Worm (Caenorhabditis elegans) whole organism, young adult: ENCODE results near the gene orc-4.
A peak's percentile ranks its signal among the peaks of the same experiment; 100 is the strongest.

Source experiments
- C06A6.2 ChIP-seq: fragments of 200-800 bp; sonication (Bioruptor generic); conservative IDR thresholded peaks from 2 replicates; pipeline ENCODE4 v1.3.6; 2022; ENCODE audit warnings: missing genetic modification characterization, missing compliant biosample characterization
- D2030.7 ChIP-seq: fragments of 200-800 bp; sonication (Bioruptor generic); IDR thresholded peaks from 2 replicates; pipeline ENCODE4 v1.3.6; 2022; ENCODE audit warnings: missing genetic modification reagents, missing genetic modification characterization, missing compliant biosample characterization
- F10E7.11 ChIP-seq: sonication (generic microtip); optimal IDR thresholded peaks from 2 replicates; lab custom pipeline; 2017; ENCODE audit warnings: mild to moderate bottlenecking, missing genetic modification characterization, moderate library complexity, missing compliant biosample characterization
- F22D6.2 ChIP-seq: sonication (generic microtip); optimal IDR thresholded peaks from 2 replicates; lab custom pipeline; 2016; ENCODE audit warnings: mild to moderate bottlenecking, missing genetic modification characterization, missing compliant biosample characterization
- F33H1.4 ChIP-seq: fragments of 200-800 bp; sonication (Bioruptor generic); IDR thresholded peaks from 2 replicates; pipeline ENCODE4 v1.3.6; 2022; ENCODE audit warnings: missing genetic modification reagents, missing genetic modification characterization, missing compliant biosample characterization
- F37B4.10 ChIP-seq: fragments of 200-800 bp; sonication (Bioruptor generic); IDR thresholded peaks from 2 replicates; pipeline ENCODE4 v1.3.6; 2022; ENCODE audit warnings: missing genetic modification characterization, missing compliant biosample characterization
- F49E8.2 ChIP-seq: sonication (generic microtip); optimal IDR thresholded peaks from 3 replicates; lab custom pipeline; 2017; ENCODE audit warnings: missing genetic modification characterization, mild to moderate bottlenecking, missing compliant biosample characterization, antibody characterized with exemption, moderate library complexity; ENCODE audit not compliant: insufficient read depth
- Y53G8AR.9 ChIP-seq: fragments of 200-800 bp; sonication (Bioruptor generic); conservative IDR thresholded peaks from 2 replicates; pipeline ENCODE4 v1.3.6; 2022; ENCODE audit warnings: missing genetic modification reagents, missing genetic modification characterization, missing compliant biosample characterization
- Y67H2A.10 ChIP-seq: fragments of 200-800 bp; sonication (Bioruptor generic); conservative IDR thresholded peaks from 2 replicates; pipeline ENCODE4 v1.3.6; 2022; ENCODE audit warnings: missing genetic modification reagents, missing genetic modification characterization, missing compliant biosample characterization
- Y95B8A.8 ChIP-seq: fragments of 200-800 bp; sonication (Bioruptor generic); IDR thresholded peaks from 2 replicates; pipeline ENCODE4 v1.3.6; 2022; ENCODE audit warnings: missing genetic modification reagents, missing genetic modification characterization, missing compliant biosample characterization
- akir-1 ChIP-seq: fragments of 200-800 bp; sonication (Bioruptor generic); optimal IDR thresholded peaks from 2 replicates; lab custom pipeline; 2018; ENCODE audit warnings: mild to moderate bottlenecking, missing genetic modification characterization, moderate library complexity, missing compliant biosample characterization
- aptf-3 ChIP-seq: fragments of 200-800 bp; sonication (Bioruptor generic); IDR thresholded peaks from 2 replicates; pipeline ENCODE4 v1.3.6; 2022; ENCODE audit warnings: missing genetic modification characterization, missing compliant biosample characterization
- attf-5 ChIP-seq: fragments of 200-800 bp; sonication (Bioruptor generic); optimal IDR thresholded peaks from 2 replicates; lab custom pipeline; 2018; ENCODE audit warnings: mild to moderate bottlenecking, missing genetic modification characterization, missing compliant biosample characterization
- ccch-3 ChIP-seq: fragments of 200-800 bp; sonication (Bioruptor generic); optimal IDR thresholded peaks from 2 replicates; lab custom pipeline; 2018; ENCODE audit warnings: mild to moderate bottlenecking, missing genetic modification characterization, missing compliant biosample characterization
- ceh-27 ChIP-seq: fragments of 200-800 bp; sonication (Bioruptor generic); optimal IDR thresholded peaks from 2 replicates; lab custom pipeline; 2018; ENCODE audit warnings: mild to moderate bottlenecking, missing genetic modification characterization, moderate library complexity, missing compliant biosample characterization
- ceh-40 ChIP-seq: fragments of 200-800 bp; sonication (Bioruptor generic); IDR thresholded peaks from 2 replicates; pipeline ENCODE4 v1.3.6; 2022; ENCODE audit warnings: missing genetic modification characterization, missing compliant biosample characterization
- egl-44 ChIP-seq: fragments of 200-800 bp; sonication (Bioruptor generic); IDR thresholded peaks from 2 replicates; pipeline ENCODE4 v1.3.6; 2022; ENCODE audit warnings: missing genetic modification reagents, missing genetic modification characterization, missing compliant biosample characterization
- gei-17 ChIP-seq: fragments of 200-800 bp; sonication (Bioruptor generic); optimal IDR thresholded peaks from 2 replicates; lab custom pipeline; 2018; ENCODE audit warnings: mild to moderate bottlenecking, missing genetic modification characterization, missing compliant biosample characterization
- him-1 ChIP-seq: sonication (generic microtip); optimal IDR thresholded peaks from 2 replicates; lab custom pipeline; 2016; ENCODE audit warnings: missing genotype, missing genetic modification reagents, missing genetic modification characterization, missing compliant biosample characterization
- hmg-1.2 ChIP-seq: fragments of 200-800 bp; sonication (Bioruptor generic); IDR thresholded peaks from 2 replicates; pipeline ENCODE4 v1.3.6; 2022; ENCODE audit warnings: missing genetic modification reagents, missing genetic modification characterization, missing compliant biosample characterization
- hmg-20 ChIP-seq: fragments of 200-800 bp; sonication (Bioruptor generic); IDR thresholded peaks from 2 replicates; pipeline ENCODE4 v1.3.6; 2022; ENCODE audit warnings: missing genetic modification reagents, missing genetic modification characterization, missing compliant biosample characterization
- hsf-1 ChIP-seq: fragments of 200-800 bp; sonication (Bioruptor generic); IDR thresholded peaks from 2 replicates; pipeline ENCODE4 v1.3.6; 2022; ENCODE audit warnings: missing genetic modification reagents, missing genetic modification characterization, missing compliant biosample characterization
- let-607 ChIP-seq, 2 experiments: fragments of 200-800 bp in 1 of 2; sonication (Bioruptor generic) in 1 of 2; sonication (generic microtip) in 1 of 2; optimal IDR thresholded peaks; 2 replicates each; lab custom pipeline; 2016 to 2018; ENCODE audit warnings: mild to moderate bottlenecking in 2 of 2, missing compliant biosample characterization in 2 of 2, missing genetic modification characterization in 2 of 2, moderate library complexity in 2 of 2, missing genotype in 1 of 2
- lin-35 ChIP-seq, 3 experiments: fragments of 150-350 bp in 2 of 3; sonication (generic microtip) in 1 of 3; optimal IDR thresholded peaks; 2 replicates each; lab custom pipeline; 2014 to 2018; ENCODE audit warnings: missing biosample characterization in 3 of 3, missing genetic modification characterization in 3 of 3, missing genetic modification reagents in 3 of 3
- lin-54 ChIP-seq: fragments of 200-800 bp; sonication (Bioruptor generic); optimal IDR thresholded peaks from 2 replicates; lab custom pipeline; 2018; ENCODE audit warnings: mild to moderate bottlenecking, missing genetic modification characterization, missing compliant biosample characterization
- lsl-1 ChIP-seq: fragments of 200-800 bp; sonication (Bioruptor generic); optimal IDR thresholded peaks from 2 replicates; lab custom pipeline; 2018; ENCODE audit warnings: mild to moderate bottlenecking, missing genetic modification characterization, moderate library complexity, missing compliant biosample characterization
- madf-10 ChIP-seq: sonication (generic microtip); optimal IDR thresholded peaks from 2 replicates; lab custom pipeline; 2016; ENCODE audit warnings: mild to moderate bottlenecking, missing genetic modification characterization, missing compliant biosample characterization
- madf-6 ChIP-seq: fragments of 200-800 bp; sonication (Bioruptor generic); IDR thresholded peaks from 2 replicates; pipeline ENCODE4 v1.3.6; 2022; ENCODE audit warnings: missing genetic modification reagents, missing genetic modification characterization, missing compliant biosample characterization
- madf-8 ChIP-seq: fragments of 200-800 bp; sonication (Bioruptor generic); conservative IDR thresholded peaks from 2 replicates; pipeline ENCODE4 v1.3.6; 2022; ENCODE audit warnings: missing genetic modification reagents, missing genetic modification characterization, missing compliant biosample characterization
- mcd-1 ChIP-seq: fragments of 200-800 bp; sonication (Bioruptor generic); IDR thresholded peaks from 2 replicates; pipeline ENCODE4 v1.3.6; 2022; ENCODE audit warnings: missing genetic modification reagents, missing genetic modification characterization, missing compliant biosample characterization
- mel-28 ChIP-seq: sonication (generic microtip); optimal IDR thresholded peaks from 2 replicates; lab custom pipeline; 2016; ENCODE audit warnings: borderline replicate concordance, mild to moderate bottlenecking, missing genetic modification characterization, missing compliant biosample characterization
- mxl-1 ChIP-seq: sonication (generic microtip); optimal IDR thresholded peaks from 2 replicates; lab custom pipeline; 2016; ENCODE audit warnings: missing genetic modification characterization, missing compliant biosample characterization
- nfya-1 ChIP-seq: sonication (generic microtip); optimal IDR thresholded peaks from 2 replicates; lab custom pipeline; 2017; ENCODE audit warnings: antibody characterized with exemption, missing compliant biosample characterization, missing genetic modification characterization, borderline replicate concordance; ENCODE audit not compliant: insufficient read depth
- nhr-120 ChIP-seq: fragments of 200-800 bp; sonication (Bioruptor generic); IDR thresholded peaks from 2 replicates; pipeline ENCODE4 v1.3.6; 2022; ENCODE audit warnings: missing genetic modification characterization, missing compliant biosample characterization
- nhr-179 ChIP-seq: sonication (generic microtip); optimal IDR thresholded peaks from 2 replicates; lab custom pipeline; 2016; ENCODE audit warnings: mild to moderate bottlenecking, missing genetic modification characterization, missing compliant biosample characterization
- nhr-90 ChIP-seq: sonication (generic microtip); optimal IDR thresholded peaks from 2 replicates; lab custom pipeline; 2016; ENCODE audit warnings: missing genotype, mild to moderate bottlenecking, missing genetic modification characterization, missing compliant biosample characterization
- rec-8 ChIP-seq, 2 experiments: sonication (generic microtip); optimal IDR thresholded peaks; 2 replicates each; lab custom pipeline; 2016; ENCODE audit warnings: mild to moderate bottlenecking in 2 of 2, missing genetic modification characterization in 2 of 2, missing genetic modification reagents in 2 of 2, missing genotype in 2 of 2, missing biosample characterization in 1 of 2, missing compliant biosample characterization in 1 of 2, moderate library complexity in 1 of 2
- snpc-3.4 ChIP-seq: sonication (generic microtip); optimal IDR thresholded peaks from 2 replicates; lab custom pipeline; 2017; ENCODE audit warnings: missing genetic modification characterization, mild to moderate bottlenecking, missing compliant biosample characterization, antibody characterized with exemption, moderate library complexity, missing genotype, missing genetic modification reagents
- snpc-4 ChIP-seq, 5 experiments: fragments of 150-350 bp in 1 of 5; sonication (generic microtip) in 4 of 5; optimal IDR thresholded peaks; 2 replicates each; lab custom pipeline; 2014 to 2018; ENCODE audit warnings: missing genetic modification characterization in 5 of 5, missing biosample characterization in 3 of 5, antibody characterized with exemption in 2 of 5, mild to moderate bottlenecking in 2 of 5, missing compliant biosample characterization in 2 of 5, missing genotype in 2 of 5, moderate library complexity in 2 of 5, missing genetic modification reagents in 1 of 5
- somi-1 ChIP-seq: fragments of 200-800 bp; sonication (Bioruptor generic); optimal IDR thresholded peaks from 2 replicates; lab custom pipeline; 2018; ENCODE audit warnings: mild to moderate bottlenecking, missing genetic modification characterization, missing compliant biosample characterization
- tbp1 ChIP-seq: fragments of 200-800 bp; sonication (Bioruptor generic); optimal IDR thresholded peaks from 2 replicates; lab custom pipeline; 2018; ENCODE audit warnings: mild to moderate bottlenecking, missing genetic modification characterization, missing compliant biosample characterization
- unc-130 ChIP-seq: sonication (generic microtip); optimal IDR thresholded peaks from 2 replicates; lab custom pipeline; 2016; ENCODE audit warnings: missing genetic modification reagents, missing genetic modification characterization, missing compliant biosample characterization
- ztf-26 ChIP-seq: sonication (generic microtip); optimal IDR thresholded peaks from 2 replicates; lab custom pipeline; 2017; ENCODE audit warnings: missing genetic modification characterization, missing compliant biosample characterization
- ztf-6 ChIP-seq: fragments of 200-800 bp; sonication (Bioruptor generic); IDR thresholded peaks from 2 replicates; pipeline ENCODE4 v1.3.6; 2022; ENCODE audit warnings: missing genetic modification reagents, missing genetic modification characterization, missing compliant biosample characterization

The orc-4 gene

DNA sequence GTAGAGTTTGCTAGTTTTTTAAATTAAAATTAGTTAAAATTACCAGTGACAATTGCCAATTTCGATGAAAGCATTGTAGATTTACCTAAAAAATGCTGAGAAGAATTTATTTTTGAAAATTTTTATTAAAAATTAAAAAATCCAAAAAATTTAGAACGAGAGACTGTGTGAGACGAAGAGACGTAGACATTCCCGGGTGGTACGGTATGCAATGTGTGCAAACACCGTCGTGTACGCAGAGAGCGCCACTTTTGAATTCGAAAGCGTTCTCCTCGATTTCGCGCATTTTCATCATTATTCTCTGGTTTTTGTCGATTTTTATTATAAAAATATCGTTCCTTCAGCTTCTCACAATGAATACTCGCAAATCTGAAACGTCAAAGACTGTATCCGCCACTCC lies 3.2 kb upstream of the orc-4 start, which contains the start of the genes dhs-11 and orc-1 (continued):
- TF ChIP-seq F10E7.11 (tag; lab: Kevin White, UChicago) (no peak), unc-130 (GFP tag; lab: Kevin White, UChicago) (peak; percentile 24), hsf-1 (GFP tag; lab: Robert Waterston, UW) (no peak), madf-6 (peak; percentile 84), ceh-27 (no peak), him-1 (tag; lab: Kevin White, UChicago) (peak; percentile 34), D2030.7 (GFP tag; lab: Robert Waterston, UW) (peak; percentile 87), mcd-1 (GFP tag; lab: Robert Waterston, UW) (0 out of 2 replicates have a peak, but pooled peaks have one; percentile 41), Y95B8A.8 (GFP tag; lab: Robert Waterston, UW) (no peak), nhr-179 (no peak), madf-8 (GFP tag; lab: Robert Waterston, UW) (peak; percentile 58; the same call in 1 of the 2 replicates), lin-54 (GFP tag; lab: Kevin White, UChicago) (peak; percentile 84), mel-28 (tag; lab: Kevin White, UChicago) (no peak), egl-44 (GFP tag; lab: Robert Waterston, UW) (no peak), F49E8.2 (tag; lab: Kevin White, UChicago) (no peak), aptf-3 (GFP tag; lab: Robert Waterston, UW) (no peak), lsl-1 (GFP tag; lab: Kevin White, UChicago) (peak; percentile 90), snpc-3.4 (tag; lab: Kevin White, UChicago) (peak; percentile 42), ztf-6 (GFP tag; lab: Robert Waterston, UW) (no peak), snpc-4 (GFP tag; optimal IDR thresholded peaks at IDR 0.05; lab: Kevin White, UChicago) (no peak), snpc-4 (tag; optimal IDR thresholded peaks at IDR 0.05; lab: Kevin White, UChicago) (peak in 1 of 4 experiments; percentile 45), let-607 (tag; optimal IDR thresholded peaks at IDR 0.05; lab: Kevin White, UChicago) (no peak), F37B4.10 (no peak), somi-1 (GFP tag; lab: Kevin White, UChicago) (no peak), tbp1 (GFP tag; lab: Kevin White, UChicago) (peak; percentile 35)

DNA sequence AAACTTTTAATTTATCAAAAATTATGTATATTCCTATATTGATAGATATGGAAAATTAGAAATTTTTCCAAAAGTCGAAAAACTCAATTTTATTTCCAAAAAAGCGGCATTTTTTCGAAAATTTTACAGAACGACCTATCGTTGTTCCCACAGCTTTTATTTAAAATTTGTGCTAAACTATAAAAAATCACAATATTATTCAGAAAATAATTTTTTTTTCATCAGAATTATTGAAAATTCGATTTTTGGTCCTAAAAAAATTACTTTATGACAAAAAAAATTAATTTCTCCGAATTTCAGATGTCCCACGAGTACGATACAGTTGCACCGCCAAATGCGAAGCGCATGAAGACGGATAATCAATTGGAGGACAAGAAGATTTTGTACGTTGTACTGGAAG lies 3.2 kb downstream of the orc-4 start, which contains the start of gene emg-1:
emg-1 (plus strand) TSS at position 301 of the 400 bp plus-strand sequence.
- TF ChIP-seq nhr-120 (GFP tag; lab: Robert Waterston, UW) (no peak), C06A6.2 (GFP tag; lab: Robert Waterston, UW) (no peak), Y67H2A.10 (GFP tag; lab: Robert Waterston, UW) (no peak), F22D6.2 (tag; lab: Kevin White, UChicago) (no peak), ccch-3 (GFP tag; lab: Kevin White, UChicago) (no peak), F33H1.4 (no peak), ceh-40 (GFP tag; lab: Robert Waterston, UW) (no peak), mxl-1 (tag; lab: Kevin White, UChicago) (no peak), Y95B8A.8 (GFP tag; lab: Robert Waterston, UW) (no peak), gei-17 (GFP tag; lab: Kevin White, UChicago) (no peak), nfya-1 (tag; lab: Kevin White, UChicago) (no peak)

DNA sequence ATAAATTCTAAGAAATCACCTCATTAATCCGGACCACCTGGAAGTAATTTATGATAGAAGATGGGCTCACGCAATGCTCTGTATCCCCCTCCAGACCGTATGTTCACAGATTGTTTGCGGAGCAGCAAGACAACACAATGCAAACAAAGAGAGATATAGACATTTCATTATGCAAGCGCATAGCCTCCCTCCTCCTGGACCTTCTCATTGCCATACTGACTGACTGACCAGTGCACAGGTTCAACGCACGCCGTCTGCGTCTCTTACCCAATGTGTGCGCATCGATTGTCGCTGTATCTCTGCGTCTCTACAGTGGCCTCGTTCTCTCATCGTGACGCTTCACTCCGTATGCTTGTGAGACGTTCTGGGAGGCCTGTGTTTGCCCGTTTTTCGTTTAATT lies 5.7 kb downstream of the orc-4 start:
- no peak for TF ChIP-seq akir-1 (GFP tag; lab: Kevin White, UChicago)
- TF ChIP-seq Y53G8AR.9 (GFP tag; lab: Robert Waterston, UW), result no peak
- no peak for TF ChIP-seq snpc-3.4 (tag; lab: Kevin White, UChicago)
- TF ChIP-seq nhr-90, result no peak
- no peak for TF ChIP-seq ztf-26 (tag; lab: Kevin White, UChicago)
- TF ChIP-seq mcd-1 (GFP tag; lab: Robert Waterston, UW), result peak; percentile 45; the same call in 1 of the 2 replicates
- TF ChIP-seq attf-5 (GFP tag; lab: Kevin White, UChicago), result peak; percentile 18
- 0 out of 2 replicates have a peak, but pooled peaks have one; percentile 23 for TF ChIP-seq egl-44 (GFP tag; lab: Robert Waterston, UW)
- TF ChIP-seq lin-35 (GFP tag; optimal IDR thresholded peaks at IDR 0.05; lab: Kevin White, UChicago), result no peak
- TF ChIP-seq F33H1.4, result no peak
- no peak for TF ChIP-seq rec-8 (tag; optimal IDR thresholded peaks at IDR 0.05; lab: Kevin White, UChicago)
- TF ChIP-seq madf-10 (tag; lab: Kevin White, UChicago), result no peak
- no peak for TF ChIP-seq F22D6.2 (tag; lab: Kevin White, UChicago)
- no peak for TF ChIP-seq hmg-20 (GFP tag; lab: Robert Waterston, UW)
- no peak for TF ChIP-seq ceh-40 (GFP tag; lab: Robert Waterston, UW)
- TF ChIP-seq hmg-1.2, result peak; percentile 99
- TF ChIP-seq Y95B8A.8 (GFP tag; lab: Robert Waterston, UW), result no peak
